Fruit fly (Drosophila melanogaster): Measurements from ENCODE around the gene CG9399.
A peak's percentile ranks its signal among the peaks of the same experiment; 100 is the strongest.

The CG9399 gene

DNA sequence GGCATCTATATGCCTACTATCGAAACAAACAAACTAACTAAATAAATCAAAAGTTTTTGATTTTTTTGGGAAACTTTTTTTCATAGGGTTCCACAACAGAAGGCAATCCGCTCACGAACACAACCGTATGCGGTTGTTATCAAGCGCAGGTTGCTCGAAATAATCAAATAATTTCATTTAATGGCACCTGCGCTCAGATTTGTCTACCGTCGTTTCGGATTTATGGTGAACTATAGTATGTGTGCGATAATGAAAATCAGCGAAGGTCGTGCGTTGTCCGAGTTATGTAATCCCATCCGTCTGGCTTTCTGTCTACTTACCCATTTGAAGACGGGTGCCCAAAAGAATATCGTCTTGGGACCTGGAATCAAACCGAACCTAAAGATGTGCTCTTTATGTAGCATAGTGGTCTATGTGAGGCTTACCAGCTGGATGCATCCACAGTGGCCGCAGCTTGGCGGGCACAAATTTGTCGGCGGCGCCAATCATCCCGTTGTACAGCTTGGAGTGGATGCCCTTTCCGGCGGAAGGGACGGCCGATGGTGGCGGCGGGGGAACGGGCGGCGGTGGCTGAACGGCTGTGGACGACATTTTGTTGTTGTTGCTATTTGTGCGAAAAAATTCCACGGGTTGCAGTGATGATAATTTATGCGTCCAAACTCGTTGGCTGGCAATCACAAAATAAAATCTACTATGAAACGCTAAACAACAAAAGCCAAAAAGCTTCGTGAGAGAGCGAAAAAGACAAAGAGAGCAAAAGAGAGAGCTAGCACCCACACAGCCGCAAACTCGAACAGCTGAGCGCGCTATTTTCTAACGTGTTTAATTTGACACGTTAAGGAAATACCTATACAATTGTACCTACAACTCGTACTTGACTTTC lies 841 bp downstream of the CG9399 start (continued):
- TF ChIP-seq Trl (optimal IDR thresholded peaks at IDR 0.05) (peak; percentile 89 to 95), Trl (GFP tag; optimal IDR thresholded peaks at IDR 0.05) (no peak), CG7839 (tag; optimal IDR thresholded peaks at IDR 0.05) (no peak), slp2 (GFP tag; optimal IDR thresholded peaks at IDR 0.05) (no peak), ci (GFP tag; IDR thresholded peaks at IDR 0.05) (peak; percentile 35; the same call in 1 of the 3 replicates), CG4360 (GFP tag; IDR thresholded peaks at IDR 0.05) (peak; percentile 79), pan (optimal IDR thresholded peaks at IDR 0.05) (no peak), pan (GFP tag; optimal IDR thresholded peaks at IDR 0.05 in 1 of 2, IDR thresholded peaks at IDR 0.05 in 1 of 2) (no peak), dimm (GFP tag; IDR thresholded peaks at IDR 0.05) (no peak), CG10147 (GFP tag; optimal IDR thresholded peaks at IDR 0.05) (no peak), CG34376 (GFP tag; optimal IDR thresholded peaks at IDR 0.05) (peak; percentile 24), bbx (GFP tag; IDR thresholded peaks at IDR 0.05; ENCODE audit: partially characterized antibody) (0 out of 2 replicates have a peak, but pooled peaks have one; percentile 29), CG2199 (GFP tag; IDR thresholded peaks at IDR 0.05) (0 out of 3 replicates have a peak, but pooled peaks have one; percentile 40), Hand (GFP tag; optimal IDR thresholded peaks at IDR 0.05) (no peak), da (GFP tag; optimal IDR thresholded peaks at IDR 0.05) (no peak), fd96Cb (tag; optimal IDR thresholded peaks at IDR 0.05) (no peak), Ptx1 (GFP tag; IDR thresholded peaks at IDR 0.05) (0 out of 2 replicates have a peak, but pooled peaks have one; percentile 7), Spps (tag; optimal IDR thresholded peaks at IDR 0.05) (no peak), CG15269 (tag; optimal IDR thresholded peaks at IDR 0.05) (peak; percentile 14), CG30020 (tag; optimal IDR thresholded peaks at IDR 0.05) (no peak), NFAT (GFP tag; IDR thresholded peaks at IDR 0.05) (peak; percentile 75; the same call in 1 of the 2 replicates), CG10654 (GFP tag; optimal IDR thresholded peaks at IDR 0.05) (no peak), chm (GFP tag; IDR thresholded peaks at IDR 0.05) (no peak), CG11456 (GFP tag; IDR thresholded peaks at IDR 0.05) (peak; percentile 31; the same call in 1 of the 3 replicates), D19A (tag; optimal IDR thresholded peaks at IDR 0.05) (no peak), stwl (tag; optimal IDR thresholded peaks at IDR 0.05) (no peak), sens-2 (GFP tag; IDR thresholded peaks at IDR 0.05) (no peak; the same call in 1 of the 2 replicates), vvl (GFP tag; IDR thresholded peaks at IDR 0.05) (peak; percentile 74), Dip2 (GFP tag; IDR thresholded peaks at IDR 0.05) (no peak), Atf6 (GFP tag; IDR thresholded peaks at IDR 0.05) (peak; percentile 35; the same call in 1 of the 2 replicates), Ets65A (GFP tag) (peak; percentile 72), CG10543 (GFP tag; optimal IDR thresholded peaks at IDR 0.05) (peak; percentile 31), nerfin-2 (GFP tag; IDR thresholded peaks at IDR 0.05; ENCODE audit: partially characterized antibody) (no peak), Med (GFP tag) (peak; percentile 80), CG11085 (GFP tag; IDR thresholded peaks at IDR 0.05) (0 out of 2 replicates have a peak, but pooled peaks have one; percentile 15), CG17359 (tag; optimal IDR thresholded peaks at IDR 0.05) (no peak), CG10431 (GFP tag; optimal IDR thresholded peaks at IDR 0.05) (no peak), CG12219 (GFP tag; optimal IDR thresholded peaks at IDR 0.05) (no peak), CG9215 (GFP tag; IDR thresholded peaks at IDR 0.05) (no peak), CG5180 (GFP tag; optimal IDR thresholded peaks at IDR 0.05) (no peak), CG1603 (tag; optimal IDR thresholded peaks at IDR 0.05) (no peak), CG17829 (tag; optimal IDR thresholded peaks at IDR 0.05) (no peak), MESR4 (GFP tag; optimal IDR thresholded peaks at IDR 0.05) (no peak), lov (optimal IDR thresholded peaks at IDR 0.05) (no peak), lov (GFP tag; IDR thresholded peaks at IDR 0.05) (no peak), hb (GFP tag; IDR thresholded peaks at IDR 0.05; ENCODE audit: partially characterized antibody) (0 out of 3 replicates have a peak, but pooled peaks have one; percentile 39), wdn (GFP tag; IDR thresholded peaks at IDR 0.05) (no peak), exex (tag; optimal IDR thresholded peaks at IDR 0.05) (peak; percentile 94), unc-4 (GFP tag; IDR thresholded peaks at IDR 0.05; ENCODE audit: partially characterized antibody) (peak; percentile 36)

Measured in whole organism, embryonic.